Fruit fly (Drosophila melanogaster): ENCODE data around the gene CG32240.

The CG32240 gene

dm6 chr3L:4405922-4406321 lies 24.5 kb upstream of the CG32240 start, which contains the start of gene CG15019 (continued):
- TF ChIP-seq CG15514 (GFP tag; optimal IDR thresholded peaks at IDR 0.05), result peak; percentile 10
- TF ChIP-seq Scr (GFP tag; IDR thresholded peaks at IDR 0.05; ENCODE audit: partially characterized antibody), result peak; percentile 73
- no peak for TF ChIP-seq CG17361 (GFP tag; IDR thresholded peaks at IDR 0.05)
- TF ChIP-seq chm (GFP tag; IDR thresholded peaks at IDR 0.05), result no peak
- no peak for TF ChIP-seq CG6813 (GFP tag; optimal IDR thresholded peaks at IDR 0.05)
- TF ChIP-seq psq (GFP tag; optimal IDR thresholded peaks at IDR 0.05), result no peak
- no peak for TF ChIP-seq CG17612 (GFP tag; IDR thresholded peaks at IDR 0.05)
- TF ChIP-seq hb (GFP tag; IDR thresholded peaks at IDR 0.05; ENCODE audit: partially characterized antibody), result no peak
- no peak for TF ChIP-seq Oaz (GFP tag; IDR thresholded peaks at IDR 0.05)
- no peak for TF ChIP-seq B-H2 (GFP tag; optimal IDR thresholded peaks at IDR 0.05)
- TF ChIP-seq CG16815 (GFP tag; optimal IDR thresholded peaks at IDR 0.05), result no peak
- TF ChIP-seq Dad (GFP tag; optimal IDR thresholded peaks at IDR 0.05), result no peak
- no peak for TF ChIP-seq NK7.1 (GFP tag; optimal IDR thresholded peaks at IDR 0.05)
- TF ChIP-seq emc (GFP tag; optimal IDR thresholded peaks at IDR 0.05), result no peak
- TF ChIP-seq CG2199 (GFP tag; IDR thresholded peaks at IDR 0.05), result no peak
- no peak for TF ChIP-seq HHEX (GFP tag; optimal IDR thresholded peaks at IDR 0.05)
- TF ChIP-seq Ptx1 (GFP tag; IDR thresholded peaks at IDR 0.05), result no peak
- TF ChIP-seq prd (optimal IDR thresholded peaks at IDR 0.05), result no peak
- no peak for TF ChIP-seq prd (GFP tag; IDR thresholded peaks at IDR 0.05)
- TF ChIP-seq Dp (GFP tag; optimal IDR thresholded peaks at IDR 0.05), result peak; percentile 90
- no peak for TF ChIP-seq jigr1 (GFP tag; IDR thresholded peaks at IDR 0.05)
- no peak for TF ChIP-seq BtbVII (GFP tag; optimal IDR thresholded peaks at IDR 0.05)
- TF ChIP-seq CG34422 (GFP tag; IDR thresholded peaks at IDR 0.05), result no peak
- no peak for TF ChIP-seq CG4854 (GFP tag; optimal IDR thresholded peaks at IDR 0.05)
- 0 out of 2 replicates have a peak, but pooled peaks have one; percentile 25 for TF ChIP-seq CG32532 (GFP tag; IDR thresholded peaks at IDR 0.05)
- no peak for TF ChIP-seq CG10209 (GFP tag; optimal IDR thresholded peaks at IDR 0.05)
- TF ChIP-seq CG14050 (GFP tag; IDR thresholded peaks at IDR 0.05), result no peak
- no peak for TF ChIP-seq peb (GFP tag; IDR thresholded peaks at IDR 0.05)
- no peak for TF ChIP-seq Deaf1 (tag; optimal IDR thresholded peaks at IDR 0.05)
- no peak for TF ChIP-seq CG33557 (GFP tag; optimal IDR thresholded peaks at IDR 0.05)
- TF ChIP-seq gt (GFP tag; IDR thresholded peaks at IDR 0.05), result no peak
- no peak for TF ChIP-seq Atf-2 (GFP tag; optimal IDR thresholded peaks at IDR 0.05)
- no peak for TF ChIP-seq zen (tag; optimal IDR thresholded peaks at IDR 0.05)
- peak; percentile 95 for TF ChIP-seq E2f2 (GFP tag; IDR thresholded peaks at IDR 0.05)
- TF ChIP-seq amos (GFP tag; IDR thresholded peaks at IDR 0.05; ENCODE audit: partially characterized antibody), result peak; percentile 81; the same call in 1 of the 2 replicates
- TF ChIP-seq CG14441 (GFP tag; IDR thresholded peaks at IDR 0.05), result no peak
- no peak for TF ChIP-seq tll (GFP tag; optimal IDR thresholded peaks at IDR 0.05)
- TF ChIP-seq Jarid2 (GFP tag; optimal IDR thresholded peaks at IDR 0.05), result no peak
- no peak for TF ChIP-seq CG7786 (GFP tag; optimal IDR thresholded peaks at IDR 0.05)
- TF ChIP-seq da (GFP tag; optimal IDR thresholded peaks at IDR 0.05), result no peak
- TF ChIP-seq nom (GFP tag; optimal IDR thresholded peaks at IDR 0.05), result no peak
- TF ChIP-seq CG9932 (GFP tag; IDR thresholded peaks at IDR 0.05), result no peak
- no peak for TF ChIP-seq CG8281 (tag; optimal IDR thresholded peaks at IDR 0.05)
- no peak for TF ChIP-seq CG42726 (GFP tag; IDR thresholded peaks at IDR 0.05; ENCODE audit: partially characterized antibody)
- no peak for TF ChIP-seq Ravus (GFP tag; IDR thresholded peaks at IDR 0.05)
- no peak for TF ChIP-seq wek (GFP tag; optimal IDR thresholded peaks at IDR 0.05)
- no peak for TF ChIP-seq CG31388 (GFP tag; optimal IDR thresholded peaks at IDR 0.05)
- no peak for TF ChIP-seq CG14710 (tag; optimal IDR thresholded peaks at IDR 0.05)
- no peak; the same call in 2 of the 3 replicates for TF ChIP-seq zen2 (GFP tag; IDR thresholded peaks at IDR 0.05; ENCODE audit: partially characterized antibody)
- TF ChIP-seq CG16779 (GFP tag; IDR thresholded peaks at IDR 0.05), result no peak
- TF ChIP-seq CG2875 (GFP tag; optimal IDR thresholded peaks at IDR 0.05), result no peak

Data from whole organism, embryonic.